Worm (Caenorhabditis elegans) whole organism, young adult: ENCODE measurements around the gene lmp-1.
A peak's percentile ranks its signal among the peaks of the same experiment; 100 is the strongest.

Experiments
- C17E4.6 ChIP-seq: fragments of 200-800 bp; sonication (Bioruptor generic); IDR thresholded peaks from 2 replicates; pipeline ENCODE4 v1.3.6; 2022; ENCODE audit warnings: missing genetic modification reagents, missing genetic modification characterization, missing compliant biosample characterization
- F10E7.11 ChIP-seq: sonication (generic microtip); optimal IDR thresholded peaks from 2 replicates; lab custom pipeline; 2017; ENCODE audit warnings: mild to moderate bottlenecking, missing genetic modification characterization, moderate library complexity, missing compliant biosample characterization
- ama-1 ChIP-seq, 3 experiments: fragments of 150-350 bp in 1 of 3; sonication (generic microtip) in 2 of 3; optimal IDR thresholded peaks; 2 replicates each; lab custom pipeline; 2014 to 2018; ENCODE audit warnings: missing biosample characterization in 2 of 3, missing genetic modification characterization in 2 of 3, missing genetic modification reagents in 2 of 3
- aptf-2 ChIP-seq: fragments of 200-800 bp; sonication (Bioruptor generic); conservative IDR thresholded peaks from 2 replicates; pipeline ENCODE4 v1.3.6; 2022; ENCODE audit warnings: missing genetic modification reagents, missing genetic modification characterization, missing compliant biosample characterization
- bed-1 ChIP-seq: fragments of 200-800 bp; sonication (Bioruptor generic); IDR thresholded peaks from 2 replicates; pipeline ENCODE4 v1.3.6; 2022; ENCODE audit warnings: missing genetic modification reagents, missing genetic modification characterization, missing compliant biosample characterization
- die-1 ChIP-seq: sonication (generic microtip); optimal IDR thresholded peaks from 2 replicates; lab custom pipeline; 2016; ENCODE audit warnings: missing genotype, mild to moderate bottlenecking, missing genetic modification characterization, missing compliant biosample characterization
- hlh-26 ChIP-seq: fragments of 200-800 bp; sonication (Bioruptor generic); conservative IDR thresholded peaks from 2 replicates; pipeline ENCODE4 v1.3.6; 2022; ENCODE audit warnings: missing genetic modification reagents, missing genetic modification characterization, missing compliant biosample characterization
- lsy-27 ChIP-seq: sonication (generic microtip); optimal IDR thresholded peaks from 2 replicates; lab custom pipeline; 2017; ENCODE audit warnings: missing genetic modification characterization, mild to moderate bottlenecking, missing compliant biosample characterization, antibody characterized with exemption, missing genotype, borderline replicate concordance; ENCODE audit not compliant: insufficient read depth
- pha-4 ChIP-seq: fragments of 150-350 bp; sonication (generic microtip); optimal IDR thresholded peaks from 2 replicates; lab custom pipeline; 2014; ENCODE audit warnings: missing biosample characterization, missing genetic modification reagents, missing genetic modification characterization
- rcor-1 ChIP-seq: fragments of 200-800 bp; sonication (Bioruptor generic); IDR thresholded peaks from 2 replicates; pipeline ENCODE4 v1.3.6; 2022; ENCODE audit warnings: missing genetic modification reagents, missing genetic modification characterization, missing compliant biosample characterization
- snpc-3.4 ChIP-seq: sonication (generic microtip); optimal IDR thresholded peaks from 2 replicates; lab custom pipeline; 2017; ENCODE audit warnings: missing genetic modification characterization, mild to moderate bottlenecking, missing compliant biosample characterization, antibody characterized with exemption, moderate library complexity, missing genotype, missing genetic modification reagents
- unc-130 ChIP-seq: sonication (generic microtip); optimal IDR thresholded peaks from 2 replicates; lab custom pipeline; 2016; ENCODE audit warnings: missing genetic modification reagents, missing genetic modification characterization, missing compliant biosample characterization
- xnd-1 ChIP-seq: sonication (generic microtip); optimal IDR thresholded peaks from 2 replicates; lab custom pipeline; 2016; ENCODE audit warnings: missing genotype, missing genetic modification reagents, missing genetic modification characterization, missing compliant biosample characterization
- ztf-18 ChIP-seq: sonication (generic microtip); optimal IDR thresholded peaks from 2 replicates; lab custom pipeline; 2016; ENCODE audit warnings: missing genotype, mild to moderate bottlenecking, missing genetic modification characterization, missing compliant biosample characterization

DNA sequence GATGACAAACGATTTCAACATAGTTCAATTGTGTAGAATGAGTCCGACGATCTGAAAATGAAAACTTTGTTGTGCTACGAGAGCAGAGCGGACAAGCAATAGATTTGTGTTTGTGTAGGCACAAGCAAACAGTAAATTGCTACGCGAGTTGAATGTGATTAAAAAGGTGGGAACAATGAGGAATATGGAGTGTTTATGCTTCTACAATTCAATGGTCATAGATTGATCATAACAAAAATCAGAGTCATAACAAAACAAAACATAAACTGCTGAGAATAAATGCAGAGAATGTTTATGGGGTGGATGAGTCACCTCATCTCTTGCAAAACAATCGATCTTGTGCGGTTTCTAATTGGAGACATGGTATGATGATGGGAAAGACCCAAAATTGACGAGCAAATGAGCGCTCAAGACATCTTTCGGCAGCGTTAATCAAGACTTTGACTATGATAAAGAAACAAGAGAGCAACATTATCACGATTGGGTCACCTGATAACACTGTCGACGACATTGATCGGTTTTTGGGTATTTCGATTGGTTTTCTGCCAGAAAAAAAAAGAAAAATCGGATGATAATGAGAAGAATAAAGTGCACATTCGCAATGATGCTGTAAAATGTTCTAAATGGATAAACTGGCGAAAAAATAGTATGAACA, at the start of gene lmp-1:
- TF ChIP-seq aptf-2 (GFP tag; lab: Robert Waterston, UW) = no peak
- no peak for TF ChIP-seq lsy-27
- TF ChIP-seq bed-1 = no peak
- TF ChIP-seq ztf-18 (tag; lab: Kevin White, UChicago) = no peak
- no peak for TF ChIP-seq C17E4.6 (GFP tag; lab: Robert Waterston, UW)
- TF ChIP-seq ama-1 (optimal IDR thresholded peaks at IDR 0.05; lab: Kevin White, UChicago) = peak; percentile 74
- no peak for TF ChIP-seq ama-1 (GFP tag; optimal IDR thresholded peaks at IDR 0.05; lab: Kevin White, UChicago)
- no peak for TF ChIP-seq pha-4
- TF ChIP-seq unc-130 (GFP tag; lab: Kevin White, UChicago) = no peak
- TF ChIP-seq snpc-3.4 = no peak
- TF ChIP-seq xnd-1 = no peak
- no peak for TF ChIP-seq rcor-1 (GFP tag; lab: Robert Waterston, UW)
- TF ChIP-seq die-1 (tag; lab: Kevin White, UChicago) = no peak
- no peak for TF ChIP-seq hlh-26 (GFP tag; lab: Robert Waterston, UW)
- no peak for TF ChIP-seq F10E7.11 (tag; lab: Kevin White, UChicago)
